Worm (Caenorhabditis elegans) whole organism, L2 larva: ENCODE data around the gene F49C12.6.

Experiments used
- C34F6.9 ChIP-seq: fragments of 150-350 bp; optimal IDR thresholded peaks from 2 replicates; lab custom pipeline; 2014; ENCODE audit warnings: missing biosample characterization, missing genetic modification characterization
- F13H6.1 ChIP-seq: sonication (generic microtip); optimal IDR thresholded peaks from 2 replicates; lab custom pipeline; 2016; ENCODE audit warnings: missing genetic modification characterization, missing compliant biosample characterization
- R02D3.7 ChIP-seq: fragments of 150-350 bp; optimal IDR thresholded peaks from 2 replicates; lab custom pipeline; 2014; ENCODE audit warnings: missing biosample characterization, missing genetic modification characterization
- Y55F3AM.14 ChIP-seq: fragments of 200-800 bp; sonication (Bioruptor generic); optimal IDR thresholded peaks from 2 replicates; lab custom pipeline; 2018; ENCODE audit warnings: mild to moderate bottlenecking, missing genetic modification characterization, missing compliant biosample characterization
- ZK546.5 ChIP-seq: sonication (generic microtip); optimal IDR thresholded peaks from 2 replicates; lab custom pipeline; 2017; ENCODE audit warnings: missing biosample characterization, missing genetic modification characterization
- alr-1 ChIP-seq: fragments of 150-350 bp; optimal IDR thresholded peaks from 2 replicates; lab custom pipeline; 2014; ENCODE audit warnings: missing biosample characterization, missing genetic modification characterization
- ama-1 ChIP-seq: fragments of 150-350 bp; optimal IDR thresholded peaks from 2 replicates; lab custom pipeline; 2018; ENCODE audit warnings: inconsistent platforms
- blmp-1 ChIP-seq: sonication (generic microtip); optimal IDR thresholded peaks from 2 replicates; lab custom pipeline; 2017; ENCODE audit warnings: missing genetic modification characterization, mild to moderate bottlenecking, missing compliant biosample characterization, antibody characterized with exemption, moderate library complexity; ENCODE audit not compliant: insufficient read depth
- ceh-16 ChIP-seq: fragments of 150-350 bp; optimal IDR thresholded peaks from 2 replicates; lab custom pipeline; 2014; ENCODE audit warnings: missing biosample characterization, missing genetic modification characterization
- ceh-82 ChIP-seq: fragments of 150-350 bp; optimal IDR thresholded peaks from 2 replicates; lab custom pipeline; 2014; ENCODE audit warnings: missing biosample characterization, missing genetic modification characterization
- crh-2 ChIP-seq: sonication (generic microtip); optimal IDR thresholded peaks from 2 replicates; lab custom pipeline; 2017; ENCODE audit warnings: missing biosample characterization, missing genetic modification characterization
- dmd-4 ChIP-seq: sonication (generic microtip); optimal IDR thresholded peaks from 2 replicates; lab custom pipeline; 2017; ENCODE audit warnings: missing biosample characterization, missing genetic modification characterization
- egl-27 ChIP-seq: sonication (generic microtip); optimal IDR thresholded peaks from 3 replicates; lab custom pipeline; 2017; ENCODE audit warnings: missing biosample characterization, missing genetic modification reagents, missing genetic modification characterization
- elt-1 ChIP-seq: fragments of 150-350 bp; optimal IDR thresholded peaks from 2 replicates; lab custom pipeline; 2014; ENCODE audit warnings: missing biosample characterization, missing genetic modification characterization
- elt-3 ChIP-seq: sonication (generic microtip); optimal IDR thresholded peaks from 2 replicates; lab custom pipeline; 2017; ENCODE audit warnings: missing biosample characterization, missing genetic modification characterization
- fos-1 ChIP-seq: fragments of 150-350 bp; optimal IDR thresholded peaks from 2 replicates; lab custom pipeline; 2014; ENCODE audit warnings: missing biosample characterization, missing genetic modification characterization
- lin-11 ChIP-seq: fragments of 150-350 bp; sonication (generic microtip); optimal IDR thresholded peaks from 2 replicates; lab custom pipeline; 2014; ENCODE audit warnings: missing biosample characterization, missing genetic modification characterization, inconsistent platforms, mixed read lengths
- lin-13 ChIP-seq: fragments of 150-350 bp; optimal IDR thresholded peaks from 2 replicates; lab custom pipeline; 2014; ENCODE audit warnings: missing biosample characterization, missing genetic modification reagents, missing genetic modification characterization
- lsy-2 ChIP-seq, 2 experiments: fragments of 150-350 bp in 1 of 2; sonication (generic microtip) in 1 of 2; optimal IDR thresholded peaks; 2 replicates each; lab custom pipeline; 2014 to 2017; ENCODE audit warnings: missing biosample characterization in 2 of 2, missing genetic modification characterization in 2 of 2
- mdl-1 ChIP-seq, 2 experiments: fragments of 150-350 bp in 1 of 2; sonication (generic microtip) in 1 of 2; optimal IDR thresholded peaks; 2 replicates each; lab custom pipeline; 2017; ENCODE audit warnings: missing biosample characterization in 2 of 2, missing genetic modification characterization in 2 of 2
- nhr-10 ChIP-seq: sonication (generic microtip); optimal IDR thresholded peaks from 2 replicates; lab custom pipeline; 2017; ENCODE audit warnings: missing biosample characterization, missing genetic modification characterization
- nhr-11 ChIP-seq: fragments of 150-350 bp; optimal IDR thresholded peaks from 2 replicates; lab custom pipeline; 2014; ENCODE audit warnings: missing biosample characterization, missing genetic modification characterization
- nhr-12 ChIP-seq: fragments of 150-350 bp; optimal IDR thresholded peaks from 2 replicates; lab custom pipeline; 2014; ENCODE audit warnings: missing biosample characterization, missing genetic modification characterization
- nhr-129 ChIP-seq: fragments of 150-350 bp; optimal IDR thresholded peaks from 2 replicates; lab custom pipeline; 2014; ENCODE audit warnings: missing biosample characterization, missing genetic modification characterization
- nhr-21 ChIP-seq: fragments of 150-350 bp; optimal IDR thresholded peaks from 2 replicates; lab custom pipeline; 2014; ENCODE audit warnings: missing biosample characterization, missing genetic modification characterization
- nhr-237 ChIP-seq: fragments of 150-350 bp; optimal IDR thresholded peaks from 2 replicates; lab custom pipeline; 2014; ENCODE audit warnings: missing biosample characterization, missing genetic modification characterization
- nhr-25 ChIP-seq: fragments of 150-350 bp; sonication (generic microtip); optimal IDR thresholded peaks from 3 replicates; lab custom pipeline; 2014; ENCODE audit warnings: missing biosample characterization, missing genetic modification characterization
- nhr-6 ChIP-seq: fragments of 150-350 bp; optimal IDR thresholded peaks from 2 replicates; lab custom pipeline; 2014; ENCODE audit warnings: missing biosample characterization, missing genetic modification characterization
- nhr-77 ChIP-seq: fragments of 150-350 bp; optimal IDR thresholded peaks from 2 replicates; lab custom pipeline; 2014; ENCODE audit warnings: missing biosample characterization, missing genetic modification characterization
- peb-1 ChIP-seq: fragments of 150-350 bp; optimal IDR thresholded peaks from 2 replicates; lab custom pipeline; 2014; ENCODE audit warnings: missing biosample characterization, missing genetic modification characterization
- skn-1 ChIP-seq: sonication (generic microtip); optimal IDR thresholded peaks from 2 replicates; lab custom pipeline; 2017; ENCODE audit warnings: missing biosample characterization, missing genetic modification characterization
- sma-3 ChIP-seq: sonication (generic microtip); optimal IDR thresholded peaks from 2 replicates; lab custom pipeline; 2016; ENCODE audit warnings: missing genetic modification reagents, missing genetic modification characterization, missing compliant biosample characterization
- sma-9 ChIP-seq, 2 experiments: fragments of 150-350 bp in 1 of 2; sonication (generic microtip) in 1 of 2; optimal IDR thresholded peaks; 2 replicates each; lab custom pipeline; 2014 to 2016; ENCODE audit warnings: missing genetic modification characterization in 2 of 2, mild to moderate bottlenecking in 1 of 2, missing biosample characterization in 1 of 2, missing compliant biosample characterization in 1 of 2, missing genetic modification reagents in 1 of 2, moderate library complexity in 1 of 2
- unc-39 ChIP-seq: fragments of 150-350 bp; optimal IDR thresholded peaks from 2 replicates; lab custom pipeline; 2014; ENCODE audit warnings: missing biosample characterization, missing genetic modification characterization
- unc-55 ChIP-seq: fragments of 150-350 bp; sonication (generic microtip); optimal IDR thresholded peaks from 3 replicates; lab custom pipeline; 2014; ENCODE audit warnings: missing biosample characterization, missing genetic modification reagents, missing genetic modification characterization
- zag-1 ChIP-seq: fragments of 150-350 bp; optimal IDR thresholded peaks from 2 replicates; lab custom pipeline; 2014; ENCODE audit warnings: missing biosample characterization, missing genetic modification characterization
- ztf-11 ChIP-seq: sonication (generic microtip); optimal IDR thresholded peaks from 2 replicates; lab custom pipeline; 2017; ENCODE audit warnings: missing biosample characterization, missing genetic modification characterization
- ztf-4 ChIP-seq: fragments of 150-350 bp; optimal IDR thresholded peaks from 2 replicates; lab custom pipeline; 2014; ENCODE audit warnings: missing biosample characterization, missing genetic modification characterization

The F49C12.6 gene

DNA sequence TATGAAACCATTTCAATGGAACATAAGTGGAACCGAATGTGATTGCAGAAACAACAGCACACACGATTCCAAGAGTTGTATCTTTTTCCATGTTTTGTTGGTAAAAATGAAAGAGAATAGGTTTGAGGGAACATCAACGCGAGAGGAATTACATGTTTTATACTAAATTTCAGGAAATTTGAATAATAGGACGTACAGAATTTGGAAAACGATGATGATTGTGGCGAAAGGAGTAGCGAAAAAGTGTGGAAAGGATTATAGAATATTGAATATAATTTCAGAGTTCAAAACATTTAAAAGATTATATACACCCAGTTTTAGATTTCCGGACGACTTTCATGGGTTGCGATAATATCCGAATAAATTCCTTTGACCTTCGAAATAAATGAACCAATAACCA, at the start of gene F49C12.6:
Gene F49C12.6 (minus strand): TSS at position 101 of the 400 bp plus-strand sequence.
- no peak for TF ChIP-seq skn-1 (tag; lab: Kevin White, UChicago)
- TF ChIP-seq unc-39 (tag; lab: Kevin White, UChicago) = no peak
- no peak for TF ChIP-seq nhr-6 (tag; lab: Kevin White, UChicago)
- TF ChIP-seq egl-27 (tag; lab: Kevin White, UChicago) = no peak
- TF ChIP-seq F13H6.1 (tag; lab: Kevin White, UChicago) = no peak

DNA sequence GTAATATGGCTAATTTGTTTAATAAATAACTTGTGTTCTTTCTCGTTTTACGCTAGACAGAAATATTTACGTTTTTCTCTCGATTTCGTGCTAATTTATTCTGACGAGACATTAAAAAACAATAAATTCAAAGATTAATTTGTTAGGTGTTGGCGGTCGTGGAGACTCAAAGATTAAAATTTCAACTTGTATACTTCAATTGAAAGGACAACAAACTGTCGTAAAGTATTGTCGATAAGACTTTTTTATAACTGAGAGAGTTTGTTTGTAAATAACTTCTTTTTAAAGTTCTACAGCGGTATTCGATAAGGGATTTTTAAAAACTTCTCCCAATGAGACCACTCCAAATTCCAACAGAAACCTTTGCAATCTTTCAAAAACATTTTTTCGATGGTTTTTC, 44.9 kb upstream of the F49C12.6 start:
- TF ChIP-seq Y55F3AM.14 (GFP tag; lab: Kevin White, UChicago) (no peak), elt-1 (no peak), nhr-25 (tag; lab: Kevin White, UChicago) (no peak), skn-1 (tag; lab: Kevin White, UChicago) (no peak), sma-3 (GFP tag; lab: Kevin White, UChicago) (no peak), unc-39 (tag; lab: Kevin White, UChicago) (no peak), elt-3 (tag; lab: Kevin White, UChicago) (no peak), crh-2 (no peak), nhr-11 (tag; lab: Kevin White, UChicago) (no peak), blmp-1 (tag; lab: Kevin White, UChicago) (no peak), nhr-12 (no peak), lsy-2 (tag; optimal IDR thresholded peaks at IDR 0.05; lab: Kevin White, UChicago) (no peak), nhr-6 (tag; lab: Kevin White, UChicago) (no peak), mdl-1 (tag; optimal IDR thresholded peaks at IDR 0.05; lab: Kevin White, UChicago) (no peak), dmd-4 (no peak)

DNA sequence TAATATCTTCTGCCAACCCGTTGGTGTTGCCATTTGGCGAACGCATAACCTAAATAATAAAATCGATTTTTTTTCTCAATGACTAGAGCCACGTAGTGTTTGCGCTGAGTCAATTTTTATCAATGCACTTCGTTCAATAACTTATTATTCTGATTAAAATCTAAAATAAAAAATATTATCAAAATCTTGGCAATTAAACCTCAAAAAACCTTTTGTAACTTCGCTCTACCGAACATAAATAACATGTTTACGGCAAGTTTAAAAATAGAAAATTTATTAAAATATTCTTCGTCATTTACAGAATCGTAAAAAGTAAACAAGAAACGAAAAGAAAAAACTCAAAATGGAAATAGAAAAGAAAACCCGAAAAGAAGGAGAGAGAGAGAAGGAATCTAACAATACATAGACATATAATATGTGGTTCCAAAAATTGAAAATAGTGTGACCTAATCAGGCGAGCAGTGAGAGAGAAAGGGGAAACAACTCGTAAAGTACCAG, 34.3 kb upstream of the F49C12.6 start, which contains the start of gene pigc-1:
Gene pigc-1 (minus strand): TSS at position 51 of the 498 bp plus-strand sequence.
- TF ChIP-seq C34F6.9 (tag; lab: Kevin White, UChicago) = peak; percentile 44
- TF ChIP-seq peb-1 (tag; lab: Kevin White, UChicago) = no peak
- TF ChIP-seq fos-1 = peak; percentile 20

DNA sequence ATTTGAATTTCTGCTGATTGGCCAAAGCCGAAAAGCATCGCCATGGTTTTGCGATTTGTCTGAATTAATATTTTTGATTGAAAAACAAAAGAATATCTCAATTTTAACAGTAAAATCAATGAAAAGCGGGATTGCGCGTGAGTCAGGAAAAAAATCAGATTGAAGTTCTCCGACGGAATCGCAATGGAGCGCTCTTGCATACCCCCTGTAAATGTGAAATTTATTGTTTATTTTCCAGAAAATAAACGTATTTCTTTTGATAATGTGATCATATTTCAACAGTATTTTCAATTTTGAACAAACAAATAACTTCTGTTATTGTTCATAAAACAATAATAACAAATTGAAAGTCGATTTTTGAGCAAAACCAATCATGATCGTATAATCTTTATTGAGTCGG, 32.7 kb upstream of the F49C12.6 start, which contains the start of gene vps-26:
Gene vps-26 (minus strand): TSS at position 200 of the 400 bp plus-strand sequence.
- TF ChIP-seq nhr-129 (tag; lab: Kevin White, UChicago) (peak; percentile 40), alr-1 (tag; lab: Kevin White, UChicago) (no peak), fos-1 (peak; percentile 47), ama-1 (lab: Kevin White, UChicago) (no peak), C34F6.9 (tag; lab: Kevin White, UChicago) (peak; percentile 48), unc-55 (peak; percentile 26), lsy-2 (tag; optimal IDR thresholded peaks at IDR 0.05; lab: Kevin White, UChicago) (peak in 1 of 2 experiments; percentile 49)
- TF ChIP-seq, all 48 proteins: peak for 5

DNA sequence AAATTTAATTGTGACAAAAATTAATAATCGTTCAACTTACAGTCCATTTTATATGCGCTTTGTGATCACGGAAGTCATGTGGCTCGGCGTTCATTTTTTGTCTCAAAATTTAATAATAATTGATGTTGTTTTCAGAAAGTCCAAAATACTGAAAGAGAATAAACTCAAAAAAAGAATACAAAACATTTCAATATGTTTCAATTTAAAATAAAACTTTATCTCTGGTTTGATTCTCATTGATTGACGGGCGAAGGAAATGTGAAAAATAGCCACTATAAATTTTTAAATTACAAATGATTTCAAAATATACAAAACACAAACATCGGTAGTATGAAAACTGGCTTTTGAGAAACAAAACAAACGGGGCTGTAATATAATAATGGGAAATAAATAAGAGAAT, 30.3 kb upstream of the F49C12.6 start, which contains the start of gene T20D3.6:
Gene T20D3.6 (minus strand): TSS at position 101 of the 400 bp plus-strand sequence.
- TF ChIP-seq lin-11 (tag; lab: Kevin White, UChicago) (no peak), ceh-82 (tag; lab: Kevin White, UChicago) (no peak), nhr-10 (tag; lab: Kevin White, UChicago) (no peak), zag-1 (tag; lab: Kevin White, UChicago) (no peak), ztf-4 (no peak), nhr-11 (tag; lab: Kevin White, UChicago) (no peak), sma-3 (GFP tag; lab: Kevin White, UChicago) (no peak)
- TF ChIP-seq, all 48 proteins: peak for 0

DNA sequence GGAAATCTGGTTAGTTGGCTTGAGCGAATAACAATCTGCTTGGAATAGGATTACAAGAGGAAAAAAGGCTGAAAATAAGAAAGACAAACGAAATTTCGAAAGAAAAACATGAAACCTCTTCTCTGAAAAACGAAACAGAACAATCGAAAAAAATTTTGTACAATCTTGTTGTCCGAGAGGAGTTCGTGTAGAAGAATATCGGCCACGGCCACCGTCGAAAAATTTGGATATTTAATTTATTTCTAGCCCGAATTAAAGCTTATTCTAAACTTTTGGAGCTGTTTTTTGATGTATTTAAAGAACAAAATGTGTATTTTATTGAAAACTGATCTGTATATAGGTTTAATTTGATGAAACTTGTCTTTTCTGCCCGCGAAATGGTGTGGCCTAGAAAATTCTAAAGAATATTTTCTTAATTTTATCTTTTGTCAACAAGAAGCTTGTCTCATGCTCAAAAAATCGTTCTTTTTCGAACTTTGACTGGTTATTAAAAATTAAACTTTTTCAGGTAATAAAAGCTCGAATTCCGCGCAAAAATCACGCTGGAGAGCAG, 27.7 kb upstream of the F49C12.6 start, which contains the start of gene T20D3.5:
Gene T20D3.5 (plus strand): TSS at position 503 of the 553 bp plus-strand sequence.
- TF ChIP-seq ceh-16 (tag; lab: Kevin White, UChicago) (no peak), nhr-77 (tag; lab: Kevin White, UChicago) (no peak), unc-55 (no peak), sma-9 (GFP tag; optimal IDR thresholded peaks at IDR 0.05; lab: Kevin White, UChicago) (no peak), sma-9 (tag; optimal IDR thresholded peaks at IDR 0.05; lab: Kevin White, UChicago) (no peak), R02D3.7 (no peak), lsy-2 (tag; optimal IDR thresholded peaks at IDR 0.05; lab: Kevin White, UChicago) (no peak), ama-1 (lab: Kevin White, UChicago) (no peak), crh-2 (no peak), ztf-11 (tag; lab: Kevin White, UChicago) (no peak), ZK546.5 (tag; lab: Kevin White, UChicago) (no peak), nhr-21 (tag; lab: Kevin White, UChicago) (no peak), lin-13 (GFP tag; lab: Kevin White, UChicago) (no peak), nhr-11 (tag; lab: Kevin White, UChicago) (no peak), nhr-25 (tag; lab: Kevin White, UChicago) (no peak), sma-3 (GFP tag; lab: Kevin White, UChicago) (no peak), nhr-237 (tag; lab: Kevin White, UChicago) (no peak), ztf-4 (no peak), mdl-1 (tag; optimal IDR thresholded peaks at IDR 0.05; lab: Kevin White, UChicago) (no peak)
